Worm (Caenorhabditis elegans) whole organism, midembryonic: ENCODE measurements around the gene R144.11.

Experiments
- T22C8.4 ChIP-seq: fragments of 200-800 bp; sonication (Bioruptor generic); IDR thresholded peaks from 2 replicates; pipeline ENCODE4 v1.3.6; 2022; ENCODE audit warnings: missing genetic modification characterization, missing compliant biosample characterization
- cog-1 ChIP-seq: sonication (generic microtip); optimal IDR thresholded peaks from 2 replicates; lab custom pipeline; 2016; ENCODE audit warnings: missing genetic modification characterization, missing compliant biosample characterization
- flt-1 ChIP-seq: fragments of 200-800 bp; sonication (Bioruptor generic); IDR thresholded peaks from 2 replicates; pipeline ENCODE4 v1.3.6; 2022; ENCODE audit warnings: missing genetic modification characterization, missing compliant biosample characterization
- klf-2 ChIP-seq: fragments of 200-800 bp; sonication (Bioruptor generic); conservative IDR thresholded peaks from 2 replicates; pipeline ENCODE4 v1.3.6; 2022; ENCODE audit warnings: missing genetic modification reagents, missing genetic modification characterization, missing compliant biosample characterization
- med-1 ChIP-seq: sonication (generic microtip); optimal IDR thresholded peaks from 2 replicates; lab custom pipeline; 2017; ENCODE audit warnings: missing genetic modification characterization, mild to moderate bottlenecking, missing compliant biosample characterization, antibody characterized with exemption, missing genetic modification reagents; ENCODE audit not compliant: insufficient read depth
- ref-1 ChIP-seq: fragments of 200-800 bp; sonication (Bioruptor generic); conservative IDR thresholded peaks from 2 replicates; pipeline ENCODE4 v1.3.6; 2022; ENCODE audit warnings: missing genetic modification reagents, missing genetic modification characterization, missing compliant biosample characterization
- tab-1 ChIP-seq: fragments of 200-800 bp; sonication (Bioruptor generic); IDR thresholded peaks from 2 replicates; pipeline ENCODE4 v1.3.6; 2022; ENCODE audit warnings: missing genetic modification characterization, missing compliant biosample characterization
- ztf-23 ChIP-seq: fragments of 200-800 bp; sonication (Bioruptor generic); IDR thresholded peaks from 2 replicates; pipeline ENCODE4 v1.3.6; 2022; ENCODE audit warnings: missing genetic modification reagents, missing genetic modification characterization, missing compliant biosample characterization
- ztf-29 ChIP-seq: fragments of 200-800 bp; sonication (Bioruptor generic); IDR thresholded peaks from 2 replicates; pipeline ENCODE4 v1.3.6; 2022; ENCODE audit warnings: missing genetic modification reagents, missing genetic modification characterization, missing compliant biosample characterization

Gene R144.11

ce11 chrIII:4967236-4967635, 41.4 kb downstream of the R144.11 start:
- TF ChIP-seq T22C8.4 (GFP tag; lab: Robert Waterston, UW) (no peak), ztf-29 (GFP tag; lab: Robert Waterston, UW) (no peak), tab-1 (GFP tag; lab: Robert Waterston, UW) (no peak), cog-1 (no peak), flt-1 (no peak), med-1 (no peak), ref-1 (GFP tag; lab: Robert Waterston, UW) (no peak), ztf-23 (GFP tag; lab: Robert Waterston, UW) (no peak), klf-2 (GFP tag; lab: Robert Waterston, UW) (no peak)

- TF ChIP-seq ref-1 (GFP tag; lab: Robert Waterston, UW) (no peak), flt-1 (no peak), cog-1 (no peak), med-1 (no peak), klf-2 (GFP tag; lab: Robert Waterston, UW) (no peak), ztf-23 (GFP tag; lab: Robert Waterston, UW) (no peak), T22C8.4 (GFP tag; lab: Robert Waterston, UW) (no peak), tab-1 (GFP tag; lab: Robert Waterston, UW) (no peak), ztf-29 (GFP tag; lab: Robert Waterston, UW) (no peak)
These were observed 43.4 kb downstream of the R144.11 start, which contains the start of gene nca-2 for ce11 chrIII:4965271-4965670. Gene nca-2 (plus strand): TSS chrIII:4965571.

- TF ChIP-seq tab-1 (GFP tag; lab: Robert Waterston, UW) (0 out of 2 replicates have a peak, but pooled peaks have one; percentile 22), med-1 (peak; percentile 1), ztf-23 (GFP tag; lab: Robert Waterston, UW) (peak; percentile 61; the same call in 1 of the 2 replicates), flt-1 (peak; percentile 76), T22C8.4 (GFP tag; lab: Robert Waterston, UW) (0 out of 2 replicates have a peak, but pooled peaks have one; percentile 27), klf-2 (GFP tag; lab: Robert Waterston, UW) (no peak), cog-1 (no peak)
These were observed 45.7 kb downstream of the R144.11 start, which contains the start of gene C27F2.9 for ce11 chrIII:4962886-4963285. Gene C27F2.9 (minus strand): TSS chrIII:4963044.

- TF ChIP-seq tab-1 (GFP tag; lab: Robert Waterston, UW) (no peak), klf-2 (GFP tag; lab: Robert Waterston, UW) (no peak), ztf-29 (GFP tag; lab: Robert Waterston, UW) (no peak), T22C8.4 (GFP tag; lab: Robert Waterston, UW) (no peak), flt-1 (no peak), med-1 (no peak), cog-1 (no peak)
These were observed 46.2 kb downstream of the R144.11 start, which contains the start of gene vps-22 for ce11 chrIII:4962393-4962792. Gene vps-22 (minus strand): TSS chrIII:4962493.

ce11 chrIII:4961281-4961680, 47.3 kb downstream of the R144.11 start:
- TF ChIP-seq cog-1 (no peak), T22C8.4 (GFP tag; lab: Robert Waterston, UW) (no peak), klf-2 (GFP tag; lab: Robert Waterston, UW) (no peak), ref-1 (GFP tag; lab: Robert Waterston, UW) (no peak), med-1 (no peak)

- TF ChIP-seq ref-1 (GFP tag; lab: Robert Waterston, UW) (no peak), klf-2 (GFP tag; lab: Robert Waterston, UW) (no peak), tab-1 (GFP tag; lab: Robert Waterston, UW) (no peak), T22C8.4 (GFP tag; lab: Robert Waterston, UW) (no peak), med-1 (no peak), ztf-23 (GFP tag; lab: Robert Waterston, UW) (no peak), cog-1 (no peak), ztf-29 (GFP tag; lab: Robert Waterston, UW) (no peak), flt-1 (no peak)
These were observed 48.4 kb downstream of the R144.11 start, which contains the start of gene C27F2.4 for ce11 chrIII:4960204-4960603. Gene C27F2.4 (minus strand): TSS chrIII:4960304.
